Worm (Caenorhabditis elegans) whole organism, young adult: ENCODE results near the gene nhr-20.

Experiments used
- B0019.2 ChIP-seq: fragments of 200-800 bp; sonication (Bioruptor generic); conservative IDR thresholded peaks from 2 replicates; pipeline ENCODE4 v1.3.6; 2022; ENCODE audit warnings: missing genetic modification reagents, missing genetic modification characterization, missing compliant biosample characterization
- B0261.1 ChIP-seq: sonication (generic microtip); optimal IDR thresholded peaks from 2 replicates; lab custom pipeline; 2016; ENCODE audit warnings: mild to moderate bottlenecking, missing genetic modification characterization, moderate library complexity, missing compliant biosample characterization
- C17E4.6 ChIP-seq: fragments of 200-800 bp; sonication (Bioruptor generic); IDR thresholded peaks from 2 replicates; pipeline ENCODE4 v1.3.6; 2022; ENCODE audit warnings: missing genetic modification reagents, missing genetic modification characterization, missing compliant biosample characterization
- F10E7.11 ChIP-seq: sonication (generic microtip); optimal IDR thresholded peaks from 2 replicates; lab custom pipeline; 2017; ENCODE audit warnings: mild to moderate bottlenecking, missing genetic modification characterization, moderate library complexity, missing compliant biosample characterization
- F33H1.4 ChIP-seq: fragments of 200-800 bp; sonication (Bioruptor generic); IDR thresholded peaks from 2 replicates; pipeline ENCODE4 v1.3.6; 2022; ENCODE audit warnings: missing genetic modification reagents, missing genetic modification characterization, missing compliant biosample characterization
- F39B2.1 ChIP-seq: fragments of 200-800 bp; sonication (Bioruptor generic); IDR thresholded peaks from 2 replicates; pipeline ENCODE4 v1.3.6; 2022; ENCODE audit warnings: missing genetic modification reagents, missing genetic modification characterization, missing compliant biosample characterization
- F52B5.7 ChIP-seq: sonication (generic microtip); optimal IDR thresholded peaks from 2 replicates; lab custom pipeline; 2016; ENCODE audit warnings: mild to moderate bottlenecking, missing genetic modification characterization, missing compliant biosample characterization
- T07F8.4 ChIP-seq: sonication (generic microtip); optimal IDR thresholded peaks from 2 replicates; lab custom pipeline; 2016; ENCODE audit warnings: mild to moderate bottlenecking, missing genetic modification characterization, moderate library complexity, missing compliant biosample characterization
- T26A5.8 ChIP-seq: sonication (generic microtip); optimal IDR thresholded peaks from 2 replicates; lab custom pipeline; 2016; ENCODE audit warnings: missing genetic modification characterization, missing compliant biosample characterization
- Y56A3A.18 ChIP-seq: fragments of 200-800 bp; sonication (Bioruptor generic); IDR thresholded peaks from 2 replicates; pipeline ENCODE4 v1.3.6; 2022; ENCODE audit warnings: missing genetic modification reagents, missing genetic modification characterization, missing compliant biosample characterization
- Y79H2A.3 ChIP-seq: fragments of 200-800 bp; sonication (Bioruptor generic); conservative IDR thresholded peaks from 2 replicates; pipeline ENCODE4 v1.3.6; 2022; ENCODE audit warnings: missing genetic modification reagents, missing genetic modification characterization, missing compliant biosample characterization
- ZK185.1 ChIP-seq: sonication (generic microtip); optimal IDR thresholded peaks from 2 replicates; lab custom pipeline; 2016; ENCODE audit warnings: mild to moderate bottlenecking, missing genetic modification characterization, missing compliant biosample characterization; ENCODE audit not compliant: poor library complexity, severe bottlenecking
- attf-3 ChIP-seq: fragments of 200-800 bp; sonication (Bioruptor generic); conservative IDR thresholded peaks from 2 replicates; pipeline ENCODE4 v1.3.6; 2022; ENCODE audit warnings: missing genetic modification reagents, missing genetic modification characterization, missing compliant biosample characterization
- cebp-1 ChIP-seq, 2 experiments: fragments of 200-800 bp in 1 of 2; sonication (Bioruptor generic) in 1 of 2; sonication (generic microtip) in 1 of 2; IDR thresholded peaks in 1 of 2; optimal IDR thresholded peaks in 1 of 2; 2 replicates each; pipeline versions ENCODE4 v1.3.6 to Lab custom; 2017 to 2022; ENCODE audit warnings: missing compliant biosample characterization in 2 of 2, missing genetic modification characterization in 2 of 2, mild to moderate bottlenecking in 1 of 2, missing genetic modification reagents in 1 of 2, moderate library complexity in 1 of 2
- cebp-2 ChIP-seq: fragments of 200-800 bp; sonication (Bioruptor generic); IDR thresholded peaks from 2 replicates; pipeline ENCODE4 v1.3.6; 2022; ENCODE audit warnings: missing genetic modification characterization, missing compliant biosample characterization
- ceh-27 ChIP-seq: fragments of 200-800 bp; sonication (Bioruptor generic); optimal IDR thresholded peaks from 2 replicates; lab custom pipeline; 2018; ENCODE audit warnings: mild to moderate bottlenecking, missing genetic modification characterization, moderate library complexity, missing compliant biosample characterization
- ceh-40 ChIP-seq: fragments of 200-800 bp; sonication (Bioruptor generic); IDR thresholded peaks from 2 replicates; pipeline ENCODE4 v1.3.6; 2022; ENCODE audit warnings: missing genetic modification characterization, missing compliant biosample characterization
- egl-18 ChIP-seq: fragments of 200-800 bp; sonication (Bioruptor generic); IDR thresholded peaks from 2 replicates; pipeline ENCODE4 v1.3.6; 2022; ENCODE audit warnings: missing genetic modification reagents, missing genetic modification characterization, missing compliant biosample characterization
- ekl-4 ChIP-seq: fragments of 200-800 bp; sonication (Bioruptor generic); IDR thresholded peaks from 2 replicates; pipeline ENCODE4 v1.3.6; 2022; ENCODE audit warnings: missing genetic modification reagents, missing genetic modification characterization, missing compliant biosample characterization
- ets-4 ChIP-seq: fragments of 200-800 bp; sonication (Bioruptor generic); optimal IDR thresholded peaks from 2 replicates; lab custom pipeline; 2018; ENCODE audit warnings: mild to moderate bottlenecking, missing genetic modification characterization, missing compliant biosample characterization
- fkh-3 ChIP-seq: sonication (generic microtip); optimal IDR thresholded peaks from 2 replicates; lab custom pipeline; 2016; ENCODE audit warnings: mild to moderate bottlenecking, missing genetic modification characterization, missing compliant biosample characterization
- hmg-1.2 ChIP-seq: fragments of 200-800 bp; sonication (Bioruptor generic); IDR thresholded peaks from 2 replicates; pipeline ENCODE4 v1.3.6; 2022; ENCODE audit warnings: missing genetic modification reagents, missing genetic modification characterization, missing compliant biosample characterization
- hmg-20 ChIP-seq: fragments of 200-800 bp; sonication (Bioruptor generic); IDR thresholded peaks from 2 replicates; pipeline ENCODE4 v1.3.6; 2022; ENCODE audit warnings: missing genetic modification reagents, missing genetic modification characterization, missing compliant biosample characterization
- let-607 ChIP-seq, 2 experiments: fragments of 200-800 bp in 1 of 2; sonication (Bioruptor generic) in 1 of 2; sonication (generic microtip) in 1 of 2; optimal IDR thresholded peaks; 2 replicates each; lab custom pipeline; 2016 to 2018; ENCODE audit warnings: mild to moderate bottlenecking in 2 of 2, missing compliant biosample characterization in 2 of 2, missing genetic modification characterization in 2 of 2, moderate library complexity in 2 of 2, missing genotype in 1 of 2
- lin-26 ChIP-seq: fragments of 200-800 bp; sonication (Bioruptor generic); IDR thresholded peaks from 2 replicates; pipeline ENCODE4 v1.3.6; 2022; ENCODE audit warnings: missing genetic modification reagents, missing genetic modification characterization, missing compliant biosample characterization
- lin-54 ChIP-seq: fragments of 200-800 bp; sonication (Bioruptor generic); optimal IDR thresholded peaks from 2 replicates; lab custom pipeline; 2018; ENCODE audit warnings: mild to moderate bottlenecking, missing genetic modification characterization, missing compliant biosample characterization
- lsl-1 ChIP-seq: fragments of 200-800 bp; sonication (Bioruptor generic); optimal IDR thresholded peaks from 2 replicates; lab custom pipeline; 2018; ENCODE audit warnings: mild to moderate bottlenecking, missing genetic modification characterization, moderate library complexity, missing compliant biosample characterization
- madf-10 ChIP-seq: sonication (generic microtip); optimal IDR thresholded peaks from 2 replicates; lab custom pipeline; 2016; ENCODE audit warnings: mild to moderate bottlenecking, missing genetic modification characterization, missing compliant biosample characterization
- mes-4 ChIP-seq: sonication (generic microtip); optimal IDR thresholded peaks from 2 replicates; lab custom pipeline; 2016; ENCODE audit warnings: missing genotype, missing genetic modification characterization, missing compliant biosample characterization
- mxl-1 ChIP-seq: sonication (generic microtip); optimal IDR thresholded peaks from 2 replicates; lab custom pipeline; 2016; ENCODE audit warnings: missing genetic modification characterization, missing compliant biosample characterization
- nfya-2 ChIP-seq: fragments of 200-800 bp; sonication (Bioruptor generic); IDR thresholded peaks from 2 replicates; pipeline ENCODE4 v1.3.6; 2022; ENCODE audit warnings: missing genetic modification reagents, missing genetic modification characterization, missing compliant biosample characterization
- nhr-27 ChIP-seq: fragments of 200-800 bp; sonication (Bioruptor generic); optimal IDR thresholded peaks from 2 replicates; lab custom pipeline; 2018; ENCODE audit warnings: mild to moderate bottlenecking, missing genetic modification characterization, moderate library complexity, missing compliant biosample characterization
- pbrm-1 ChIP-seq: fragments of 200-800 bp; sonication (Bioruptor generic); IDR thresholded peaks from 2 replicates; pipeline ENCODE4 v1.3.6; 2022; ENCODE audit warnings: missing genetic modification reagents, missing genetic modification characterization, missing compliant biosample characterization
- pha-4 ChIP-seq: fragments of 150-350 bp; sonication (generic microtip); optimal IDR thresholded peaks from 2 replicates; lab custom pipeline; 2014; ENCODE audit warnings: missing biosample characterization, missing genetic modification reagents, missing genetic modification characterization
- rcor-1 ChIP-seq: fragments of 200-800 bp; sonication (Bioruptor generic); IDR thresholded peaks from 2 replicates; pipeline ENCODE4 v1.3.6; 2022; ENCODE audit warnings: missing genetic modification reagents, missing genetic modification characterization, missing compliant biosample characterization
- rpc-1 ChIP-seq, 2 experiments: fragments of 150-350 bp in 1 of 2; sonication (generic microtip) in 1 of 2; optimal IDR thresholded peaks; 2 replicates each; lab custom pipeline; 2014 to 2018; ENCODE audit warnings: missing biosample characterization in 1 of 2, missing genetic modification characterization in 1 of 2, missing genetic modification reagents in 1 of 2, missing genotype in 1 of 2
- snpc-1.1 ChIP-seq: sonication (generic microtip); optimal IDR thresholded peaks from 2 replicates; lab custom pipeline; 2017; ENCODE audit warnings: missing genetic modification characterization, mild to moderate bottlenecking, missing compliant biosample characterization, antibody characterized with exemption, moderate library complexity, missing genotype, missing genetic modification reagents; ENCODE audit not compliant: insufficient read depth
- snpc-3.4 ChIP-seq: sonication (generic microtip); optimal IDR thresholded peaks from 2 replicates; lab custom pipeline; 2017; ENCODE audit warnings: missing genetic modification characterization, mild to moderate bottlenecking, missing compliant biosample characterization, antibody characterized with exemption, moderate library complexity, missing genotype, missing genetic modification reagents
- sptf-2 ChIP-seq: fragments of 200-800 bp; sonication (Bioruptor generic); optimal IDR thresholded peaks from 2 replicates; lab custom pipeline; 2018; ENCODE audit warnings: mild to moderate bottlenecking, missing genetic modification characterization, missing compliant biosample characterization
- tbp1 ChIP-seq: fragments of 200-800 bp; sonication (Bioruptor generic); optimal IDR thresholded peaks from 2 replicates; lab custom pipeline; 2018; ENCODE audit warnings: mild to moderate bottlenecking, missing genetic modification characterization, missing compliant biosample characterization
- unc-130 ChIP-seq: sonication (generic microtip); optimal IDR thresholded peaks from 2 replicates; lab custom pipeline; 2016; ENCODE audit warnings: missing genetic modification reagents, missing genetic modification characterization, missing compliant biosample characterization
- xnd-1 ChIP-seq: sonication (generic microtip); optimal IDR thresholded peaks from 2 replicates; lab custom pipeline; 2016; ENCODE audit warnings: missing genotype, missing genetic modification reagents, missing genetic modification characterization, missing compliant biosample characterization
- zfh-2 ChIP-seq: fragments of 200-800 bp; sonication (Bioruptor generic); conservative IDR thresholded peaks from 2 replicates; pipeline ENCODE4 v1.3.6; 2022; ENCODE audit warnings: missing genetic modification reagents, missing genetic modification characterization, missing compliant biosample characterization
- ztf-22 ChIP-seq: fragments of 200-800 bp; sonication (Bioruptor generic); optimal IDR thresholded peaks from 2 replicates; lab custom pipeline; 2018; ENCODE audit warnings: mild to moderate bottlenecking, missing genetic modification characterization, moderate library complexity, missing compliant biosample characterization
- ztf-26 ChIP-seq: sonication (generic microtip); optimal IDR thresholded peaks from 2 replicates; lab custom pipeline; 2017; ENCODE audit warnings: missing genetic modification characterization, missing compliant biosample characterization
- ztf-28 ChIP-seq: fragments of 200-800 bp; sonication (Bioruptor generic); IDR thresholded peaks from 2 replicates; pipeline ENCODE4 v1.3.6; 2022; ENCODE audit warnings: missing genetic modification reagents, missing genetic modification characterization, missing compliant biosample characterization
- ztf-6 ChIP-seq: fragments of 200-800 bp; sonication (Bioruptor generic); IDR thresholded peaks from 2 replicates; pipeline ENCODE4 v1.3.6; 2022; ENCODE audit warnings: missing genetic modification reagents, missing genetic modification characterization, missing compliant biosample characterization

Gene nhr-20

ce11 chrIII:4269220-4269935, 36.4 kb upstream of the nhr-20 start, which contains the start of the genes sftb-1 and R10E4.1 (continued):
- no peak for TF ChIP-seq Y79H2A.3 (GFP tag; lab: Robert Waterston, UW)
- TF ChIP-seq rcor-1 (GFP tag; lab: Robert Waterston, UW), result peak; percentile 40; the same call in 1 of the 2 replicates
- no peak for TF ChIP-seq F39B2.1 (GFP tag; lab: Robert Waterston, UW)
- TF ChIP-seq F33H1.4 (GFP tag; lab: Robert Waterston, UW), result peak; percentile 38
- TF ChIP-seq zfh-2 (GFP tag; lab: Robert Waterston, UW), result no peak
- no peak for TF ChIP-seq F52B5.7
- no peak for TF ChIP-seq ZK185.1 (tag; lab: Kevin White, UChicago)
- TF ChIP-seq pha-4 (tag; lab: Kevin White, UChicago), result no peak
- TF ChIP-seq lin-54 (GFP tag; lab: Kevin White, UChicago), result peak; percentile 59
- no peak for TF ChIP-seq nhr-27 (tag; lab: Kevin White, UChicago)
- TF ChIP-seq madf-10, result no peak
- no peak for TF ChIP-seq Y56A3A.18 (GFP tag; lab: Robert Waterston, UW)
- no peak for TF ChIP-seq rpc-1 (optimal IDR thresholded peaks at IDR 0.05; lab: Kevin White, UChicago)
- no peak for TF ChIP-seq rpc-1 (tag; optimal IDR thresholded peaks at IDR 0.05; lab: Kevin White, UChicago)
- peak; percentile 39 for TF ChIP-seq tbp1 (GFP tag; lab: Kevin White, UChicago)
- TF ChIP-seq snpc-3.4 (tag; lab: Kevin White, UChicago), result no peak
- no peak for TF ChIP-seq F10E7.11
- TF ChIP-seq egl-18, result no peak
- TF ChIP-seq nfya-2, result no peak
- no peak for TF ChIP-seq cebp-2 (GFP tag; lab: Robert Waterston, UW)
- no peak for TF ChIP-seq ztf-6 (GFP tag; lab: Robert Waterston, UW)
- peak; percentile 31 for TF ChIP-seq lsl-1 (GFP tag; lab: Kevin White, UChicago)
- no peak for TF ChIP-seq B0019.2
- TF ChIP-seq ceh-40, result no peak
- no peak for TF ChIP-seq ets-4 (GFP tag; lab: Kevin White, UChicago)
- TF ChIP-seq let-607 (tag; optimal IDR thresholded peaks at IDR 0.05; lab: Kevin White, UChicago), result no peak
- no peak for TF ChIP-seq ztf-28 (GFP tag; lab: Robert Waterston, UW)
- TF ChIP-seq unc-130 (GFP tag; lab: Kevin White, UChicago), result no peak
- TF ChIP-seq pbrm-1 (GFP tag; lab: Robert Waterston, UW), result peak; percentile 55; the same call in 1 of the 2 replicates
- TF ChIP-seq snpc-1.1 (tag; lab: Kevin White, UChicago), result no peak
- TF ChIP-seq C17E4.6 (GFP tag; lab: Robert Waterston, UW), result no peak
- TF ChIP-seq ceh-27 (GFP tag; lab: Kevin White, UChicago), result no peak
- TF ChIP-seq cebp-1 (GFP tag; IDR thresholded peaks at IDR 0.05; lab: Robert Waterston, UW), result no peak
- peak; percentile 61 for TF ChIP-seq cebp-1 (tag; optimal IDR thresholded peaks at IDR 0.05; lab: Kevin White, UChicago)
- TF ChIP-seq ekl-4 (GFP tag; lab: Robert Waterston, UW), result no peak
- TF ChIP-seq mes-4, result no peak
- no peak for TF ChIP-seq fkh-3 (tag; lab: Kevin White, UChicago)
- TF ChIP-seq sptf-2 (GFP tag; lab: Kevin White, UChicago), result no peak
- no peak for TF ChIP-seq B0261.1 (tag; lab: Kevin White, UChicago)
- 0 out of 2 replicates have a peak, but pooled peaks have one; percentile 13 for TF ChIP-seq hmg-1.2 (GFP tag; lab: Robert Waterston, UW)
- TF ChIP-seq ztf-22, result no peak
- no peak for TF ChIP-seq ztf-26 (tag; lab: Kevin White, UChicago)
- no peak for TF ChIP-seq xnd-1
- no peak for TF ChIP-seq lin-26 (GFP tag; lab: Robert Waterston, UW)
- no peak for TF ChIP-seq mxl-1
- TF ChIP-seq T07F8.4 (tag; lab: Kevin White, UChicago), result no peak
- no peak for TF ChIP-seq T26A5.8
- no peak for TF ChIP-seq hmg-20
- TF ChIP-seq attf-3 (GFP tag; lab: Robert Waterston, UW), result no peak
